Fruit fly (Drosophila melanogaster): ENCODE measurements around the gene Dpck.

Gene Dpck

dm6 chr3R:7105503-7106164 lies 23.7 kb downstream of the Dpck start:
- TF ChIP-seq pan (optimal IDR thresholded peaks at IDR 0.05), result peak; percentile 5
- TF ChIP-seq Dll (optimal IDR thresholded peaks at IDR 0.05), result no peak
- TF ChIP-seq CG8478 (optimal IDR thresholded peaks at IDR 0.05), result no peak
- TF ChIP-seq usp (GFP tag; optimal IDR thresholded peaks at IDR 0.05), result no peak
- TF ChIP-seq psq (optimal IDR thresholded peaks at IDR 0.05), result no peak
- no peak for TF ChIP-seq EcR (GFP tag; optimal IDR thresholded peaks at IDR 0.05)

- TF ChIP-seq CG8478 (optimal IDR thresholded peaks at IDR 0.05) (no peak), usp (GFP tag; optimal IDR thresholded peaks at IDR 0.05) (no peak), psq (optimal IDR thresholded peaks at IDR 0.05) (no peak), EcR (GFP tag; optimal IDR thresholded peaks at IDR 0.05) (peak in 1 of 2 experiments; percentile 95), Dll (optimal IDR thresholded peaks at IDR 0.05) (peak; percentile 94), pan (optimal IDR thresholded peaks at IDR 0.05) (no peak)
Measured at dm6 chr3R:7107713-7108588, 26.0 kb downstream of the Dpck start.

DNA sequence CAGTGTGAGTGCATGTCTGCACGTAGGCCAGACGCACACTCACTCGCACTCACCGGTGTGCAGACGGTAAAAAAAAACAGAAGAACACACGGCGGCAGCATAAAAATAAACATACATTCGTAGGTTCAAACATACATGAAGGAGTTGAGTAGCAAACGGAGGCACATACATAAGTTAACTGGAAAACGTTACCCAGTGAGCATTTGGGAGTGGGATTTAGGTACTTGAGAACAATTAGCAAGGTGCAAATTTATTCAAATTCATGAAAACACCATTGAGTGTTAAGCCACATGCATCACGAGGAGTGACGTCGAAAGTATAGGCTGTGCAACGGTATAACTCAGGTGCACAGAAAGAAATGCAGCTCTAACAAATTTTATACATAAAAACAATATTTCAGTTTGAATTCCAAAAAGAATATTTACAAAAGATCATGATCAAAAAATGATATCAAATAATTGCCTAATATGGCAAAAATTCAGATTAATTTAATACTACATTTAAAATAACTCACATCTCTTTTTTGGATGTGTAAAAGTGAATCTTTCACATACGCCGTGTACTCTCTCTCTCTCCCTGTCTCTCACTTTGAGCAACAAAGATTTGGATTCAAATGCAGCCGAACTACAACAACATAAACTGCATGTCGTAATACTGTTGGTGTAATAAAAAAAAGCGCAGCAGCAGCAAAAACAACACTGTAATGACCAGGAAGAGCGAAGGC lies 26.8 kb downstream of the Dpck start:
- TF ChIP-seq CG8478 (optimal IDR thresholded peaks at IDR 0.05) (no peak), EcR (GFP tag; optimal IDR thresholded peaks at IDR 0.05) (no peak), psq (optimal IDR thresholded peaks at IDR 0.05) (no peak), Dll (optimal IDR thresholded peaks at IDR 0.05) (no peak), pan (optimal IDR thresholded peaks at IDR 0.05) (no peak), usp (GFP tag; optimal IDR thresholded peaks at IDR 0.05) (no peak)

- peak in 1 of 2 experiments; percentile 59 for TF ChIP-seq EcR (GFP tag; optimal IDR thresholded peaks at IDR 0.05)
- TF ChIP-seq CG8478 (optimal IDR thresholded peaks at IDR 0.05), result no peak
Measured at dm6 chr3R:7109760-7110303, 27.9 kb downstream of the Dpck start.

dm6 chr3R:7111206-7111858 lies 29.4 kb downstream of the Dpck start:
- TF ChIP-seq pan (optimal IDR thresholded peaks at IDR 0.05), result no peak
- TF ChIP-seq Dll (optimal IDR thresholded peaks at IDR 0.05), result no peak
- TF ChIP-seq EcR (GFP tag; optimal IDR thresholded peaks at IDR 0.05), result no peak
- TF ChIP-seq usp (GFP tag; optimal IDR thresholded peaks at IDR 0.05), result no peak
- TF ChIP-seq CG8478 (optimal IDR thresholded peaks at IDR 0.05), result no peak
- no peak for TF ChIP-seq psq (optimal IDR thresholded peaks at IDR 0.05)

DNA sequence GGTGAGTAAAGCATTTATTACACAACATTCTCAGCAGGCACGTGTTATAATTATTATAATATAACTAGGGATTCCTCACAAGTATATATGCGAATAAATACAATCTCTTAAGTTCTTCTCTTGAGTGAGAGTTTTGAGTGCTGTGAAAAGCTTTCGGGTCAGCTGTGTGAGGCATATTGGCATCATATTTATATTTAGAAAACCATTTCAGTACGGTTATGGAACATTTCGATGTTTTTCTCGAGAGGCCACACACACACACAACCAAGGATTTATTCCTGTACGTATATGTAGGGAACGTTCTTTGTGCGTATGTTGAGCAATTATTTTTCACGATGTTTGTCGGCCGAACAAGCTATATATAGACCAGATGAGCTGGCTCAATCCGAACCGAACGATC lies 31.0 kb downstream of the Dpck start:
- no peak for TF ChIP-seq usp (GFP tag; optimal IDR thresholded peaks at IDR 0.05)
- no peak for TF ChIP-seq EcR (GFP tag; optimal IDR thresholded peaks at IDR 0.05)
- TF ChIP-seq psq (optimal IDR thresholded peaks at IDR 0.05), result no peak
- TF ChIP-seq Dll (optimal IDR thresholded peaks at IDR 0.05), result no peak
- TF ChIP-seq pan (optimal IDR thresholded peaks at IDR 0.05), result no peak
- no peak for TF ChIP-seq CG8478 (optimal IDR thresholded peaks at IDR 0.05)

DNA sequence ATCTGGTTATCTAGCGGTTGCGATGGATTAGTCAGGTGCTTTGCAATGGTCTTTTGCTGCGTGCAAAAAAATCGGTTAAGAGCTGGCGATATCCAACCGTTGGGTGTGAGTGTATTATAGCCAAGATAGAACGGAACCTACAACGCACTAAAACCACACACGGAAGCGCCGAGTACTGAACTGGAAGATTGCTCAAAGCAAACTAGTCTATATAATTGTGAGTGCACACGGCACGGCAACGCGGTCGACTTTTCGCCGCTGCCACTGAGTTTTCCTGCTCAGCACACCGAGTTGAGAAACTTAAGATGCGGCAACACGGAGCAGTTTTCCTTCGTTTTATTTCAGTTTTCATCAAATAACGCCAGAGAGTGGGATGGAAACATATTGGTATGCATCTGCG lies 34.5 kb downstream of the Dpck start:
- TF ChIP-seq Dll (optimal IDR thresholded peaks at IDR 0.05) (no peak), pan (optimal IDR thresholded peaks at IDR 0.05) (no peak), psq (optimal IDR thresholded peaks at IDR 0.05) (no peak), CG8478 (optimal IDR thresholded peaks at IDR 0.05) (no peak), usp (GFP tag; optimal IDR thresholded peaks at IDR 0.05) (no peak), EcR (GFP tag; optimal IDR thresholded peaks at IDR 0.05) (no peak)

dm6 chr3R:7117590-7117989 lies 35.6 kb downstream of the Dpck start, which contains the start of gene Mlp84B:
Gene Mlp84B, minus strand, starts transcription at chr3R:7117732.
- TF ChIP-seq pan (optimal IDR thresholded peaks at IDR 0.05), result no peak
- TF ChIP-seq EcR (GFP tag; optimal IDR thresholded peaks at IDR 0.05), result no peak
- no peak for TF ChIP-seq CG8478 (optimal IDR thresholded peaks at IDR 0.05)
- no peak for TF ChIP-seq usp (GFP tag; optimal IDR thresholded peaks at IDR 0.05)
- no peak for TF ChIP-seq Dll (optimal IDR thresholded peaks at IDR 0.05)
- no peak for TF ChIP-seq psq (optimal IDR thresholded peaks at IDR 0.05)

- no peak for TF ChIP-seq Dll (optimal IDR thresholded peaks at IDR 0.05)
- TF ChIP-seq CG8478 (optimal IDR thresholded peaks at IDR 0.05), result no peak
- no peak for TF ChIP-seq psq (optimal IDR thresholded peaks at IDR 0.05)
- no peak for TF ChIP-seq usp (GFP tag; optimal IDR thresholded peaks at IDR 0.05)
- TF ChIP-seq EcR (GFP tag; optimal IDR thresholded peaks at IDR 0.05), result peak; percentile 57 to 74
- TF ChIP-seq pan (optimal IDR thresholded peaks at IDR 0.05), result no peak
Measured at dm6 chr3R:7122172-7123072, 40.4 kb downstream of the Dpck start.

DNA sequence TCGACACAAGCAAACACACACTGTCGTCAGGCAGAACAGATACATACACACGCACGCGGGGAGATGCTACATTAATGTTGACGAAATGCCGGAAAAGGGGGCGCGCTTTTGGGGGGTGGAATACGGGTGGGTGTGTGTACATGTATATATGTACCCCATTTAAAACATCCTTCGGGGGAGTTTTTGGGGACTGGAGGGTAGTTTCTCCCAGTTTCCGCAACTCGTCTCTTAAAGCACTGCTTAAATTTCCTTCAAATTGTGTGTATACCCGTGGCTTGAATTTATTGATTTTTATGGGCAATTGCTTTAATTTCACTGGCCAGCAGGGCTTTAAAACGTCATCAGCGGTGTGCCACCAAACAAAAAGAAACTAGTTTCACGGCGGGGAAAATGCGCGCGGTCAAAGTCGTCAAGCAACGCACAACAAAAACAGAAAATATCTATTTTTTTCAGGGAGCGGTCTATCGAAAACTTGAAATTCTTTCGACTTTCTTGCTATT lies 41.1 kb downstream of the Dpck start:
- TF ChIP-seq pan (optimal IDR thresholded peaks at IDR 0.05) (no peak), usp (GFP tag; optimal IDR thresholded peaks at IDR 0.05) (no peak)

Data from whole organism.